Worm (Caenorhabditis elegans) whole organism, L4 larva: ENCODE measurements around the gene F49C5.7.

Source experiments
- daf-12 ChIP-seq: fragments of 150-350 bp; optimal IDR thresholded peaks from 2 replicates; lab custom pipeline; 2014; ENCODE audit warnings: missing biosample characterization, missing genetic modification reagents, missing genetic modification characterization
- egl-43 ChIP-seq: fragments of 200-800 bp; sonication (Bioruptor generic); IDR thresholded peaks from 2 replicates; pipeline ENCODE4 v1.3.6; 2022; ENCODE audit warnings: missing genetic modification reagents, missing genetic modification characterization, missing compliant biosample characterization
- hif-1 ChIP-seq, 2 experiments: sonication (generic microtip); optimal IDR thresholded peaks; 2 replicates each; lab custom pipeline; 2016 to 2017; ENCODE audit warnings: missing compliant biosample characterization in 2 of 2, missing genetic modification characterization in 2 of 2, missing genetic modification reagents in 2 of 2, missing genotype in 2 of 2, mild to moderate bottlenecking in 1 of 2
- lin-38 ChIP-seq: fragments of 200-800 bp; sonication (Bioruptor generic); IDR thresholded peaks from 2 replicates; pipeline ENCODE4 v1.3.6; 2022; ENCODE audit warnings: missing genetic modification reagents, missing genetic modification characterization, missing compliant biosample characterization
- nhr-11 ChIP-seq: fragments of 150-350 bp; optimal IDR thresholded peaks from 2 replicates; lab custom pipeline; 2014; ENCODE audit warnings: missing biosample characterization, missing genetic modification characterization
- nhr-111 ChIP-seq: fragments of 200-800 bp; sonication (Bioruptor generic); optimal IDR thresholded peaks from 2 replicates; lab custom pipeline; 2018; ENCODE audit warnings: mild to moderate bottlenecking, missing genetic modification characterization, missing compliant biosample characterization
- nhr-237 ChIP-seq: sonication (generic microtip); optimal IDR thresholded peaks from 2 replicates; lab custom pipeline; 2017; ENCODE audit warnings: missing biosample characterization, missing genetic modification characterization
- nhr-77 ChIP-seq: fragments of 150-350 bp; optimal IDR thresholded peaks from 2 replicates; lab custom pipeline; 2014; ENCODE audit warnings: missing biosample characterization, missing genetic modification characterization
- pha-4 ChIP-seq, 2 experiments: fragments of 150-350 bp in 1 of 2; fragments of 200-800 bp in 1 of 2; sonication (Bioruptor generic) in 1 of 2; IDR thresholded peaks in 1 of 2; optimal IDR thresholded peaks in 1 of 2; 2 replicates each; pipeline versions ENCODE4 v1.3.6 to Lab custom; 2014 to 2022; ENCODE audit warnings: missing genetic modification characterization in 2 of 2, missing genetic modification reagents in 2 of 2, missing biosample characterization in 1 of 2, missing compliant biosample characterization in 1 of 2
- tra-1 ChIP-seq: fragments of 200-800 bp; sonication (Bioruptor generic); IDR thresholded peaks from 2 replicates; pipeline ENCODE4 v1.3.6; 2022; ENCODE audit warnings: missing genetic modification reagents, missing genetic modification characterization, missing compliant biosample characterization
- unc-62 ChIP-seq, 3 experiments: fragments of 150-350 bp in 1 of 3; sonication (generic microtip); optimal IDR thresholded peaks in 2 of 3; peaks in 1 of 3; 1 replicate in 1 of 3; 2 replicates in 2 of 3; lab custom pipeline; 2014 to 2017; ENCODE audit warnings: missing biosample characterization in 3 of 3, missing genetic modification characterization in 3 of 3, missing genetic modification reagents in 3 of 3, missing genotype in 1 of 3
- zip-11 ChIP-seq: fragments of 200-800 bp; sonication (Bioruptor generic); IDR thresholded peaks from 2 replicates; pipeline ENCODE4 v1.3.6; 2022; ENCODE audit warnings: missing genetic modification characterization, missing compliant biosample characterization

- TF ChIP-seq nhr-11, result no peak
- peak; percentile 42; the same call in 1 of the 2 replicates for TF ChIP-seq egl-43 (GFP tag; lab: Robert Waterston, UW)
- TF ChIP-seq pha-4 (GFP tag; IDR thresholded peaks at IDR 0.05; lab: Robert Waterston, UW), result no peak
- no peak for TF ChIP-seq pha-4 (tag; optimal IDR thresholded peaks at IDR 0.05; lab: Kevin White, UChicago)
- peak in 1 of 2 experiments; percentile 89 for TF ChIP-seq unc-62 (GFP tag; optimal IDR thresholded peaks at IDR 0.05 in 1 of 2; lab: Kevin White, UChicago)
- TF ChIP-seq unc-62 (tag; optimal IDR thresholded peaks at IDR 0.05; lab: Kevin White, UChicago), result no peak
- TF ChIP-seq lin-38 (GFP tag; lab: Robert Waterston, UW), result no peak
- TF ChIP-seq nhr-111, result no peak
- TF ChIP-seq tra-1 (GFP tag; lab: Robert Waterston, UW), result no peak
- no peak for TF ChIP-seq zip-11 (GFP tag; lab: Robert Waterston, UW)
- TF ChIP-seq nhr-77, result no peak
- TF ChIP-seq daf-12 (tag; lab: Kevin White, UChicago), result no peak
- no peak for TF ChIP-seq hif-1 (tag; optimal IDR thresholded peaks at IDR 0.05; lab: Kevin White, UChicago)
- no peak for TF ChIP-seq nhr-237 (tag; lab: Kevin White, UChicago)
Measured at ce11 chrII:12539395-12539794, 26.6 kb upstream of the F49C5.7 start.
